Worm (Caenorhabditis elegans): ENCODE data around the gene pyk-2.

DNA sequence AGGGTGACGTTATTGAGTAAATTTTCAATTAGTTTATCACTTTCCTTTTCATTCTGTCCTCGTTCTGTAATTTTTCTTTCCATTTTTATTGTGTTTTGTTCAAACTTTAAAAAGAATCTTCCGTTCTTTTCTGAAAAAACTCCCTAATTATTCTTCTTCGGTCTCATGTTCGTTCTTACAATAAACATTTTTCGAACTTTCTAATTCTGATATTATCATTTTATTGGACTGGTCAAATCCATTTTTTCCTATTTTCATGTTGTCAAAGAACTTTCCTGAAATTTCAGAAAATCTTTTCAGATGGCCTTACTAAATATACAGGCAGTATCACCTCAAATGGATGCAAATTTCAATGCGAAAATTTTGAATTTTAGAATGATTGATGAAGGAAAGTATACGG is 45.7 kb upstream of the pyk-2 start, which contains the start of gene nish-1:
- no peak for TF ChIP-seq elt-3 (tag; optimal IDR thresholded peaks at IDR 0.05)
- TF ChIP-seq skn-1 (tag; optimal IDR thresholded peaks at IDR 0.05): no peak
- no peak for TF ChIP-seq sem-4 (tag; optimal IDR thresholded peaks at IDR 0.05)
- TF ChIP-seq nhr-12 (tag; optimal IDR thresholded peaks at IDR 0.05): no peak
- no peak for TF ChIP-seq unc-62 (GFP tag; optimal IDR thresholded peaks at IDR 0.05)
- no peak for TF ChIP-seq ztf-11 (tag; optimal IDR thresholded peaks at IDR 0.05)
- TF ChIP-seq ztf-1 (GFP tag; conservative IDR thresholded peaks at IDR 0.05): no peak
- TF ChIP-seq R02D3.7 (tag; optimal IDR thresholded peaks at IDR 0.05): no peak
- TF ChIP-seq mdl-1 (tag; optimal IDR thresholded peaks at IDR 0.05): no peak

Data from whole organism, L2 larva.